Fruit fly (Drosophila melanogaster) whole organism: ENCODE results near the gene CG1924.

Experiments used
- CG8478 ChIP-seq: fragments of >200 bp; optimal IDR thresholded peaks from 2 replicates; lab custom pipeline; 2018; ENCODE audit warnings: inconsistent platforms
- Dll ChIP-seq: fragments of >200 bp; optimal IDR thresholded peaks from 2 replicates; lab custom pipeline; 2017
- pan ChIP-seq: fragments of >200 bp; optimal IDR thresholded peaks from 2 replicates; lab custom pipeline; 2017
- psq ChIP-seq: fragments of >200 bp; optimal IDR thresholded peaks from 2 replicates; lab custom pipeline; 2017
- usp ChIP-seq: fragments of >200 bp; optimal IDR thresholded peaks from 2 replicates; lab custom pipeline; 2017; ENCODE audit warnings: missing biosample characterization, missing genetic modification characterization, mixed read lengths

- TF ChIP-seq CG8478 (no peak), psq (lab: Kevin White, UChicago) (no peak), Dll (lab: Kevin White, UChicago) (no peak), usp (GFP tag; lab: Kevin White, UChicago) (no peak), pan (lab: Kevin White, UChicago) (no peak)
Observed at dm6 chrX:12217572-12217971, 39.1 kb upstream of the CG1924 start.
